Worm (Caenorhabditis elegans): ENCODE data around the gene sri-45.
"Not testable (repeated sequence)": the region's sequence is repeated elsewhere in the genome, so short reads cannot be mapped to it uniquely, and the experiment has no call there.

sri-45 gene

ce11 chrII:612361-612760 is 49.2 kb downstream of the sri-45 start, which contains the start of gene clec-118:
TSS of gene clec-118 (minus strand) at chrII:612461.
- not testable (repeated sequence) for TF ChIP-seq him-1, dao-5, W03F9.2 (tag; optimal IDR thresholded peaks at IDR 0.05)
